Worm (Caenorhabditis elegans): ENCODE data around the gene F59F3.6.

Gene F59F3.6

DNA sequence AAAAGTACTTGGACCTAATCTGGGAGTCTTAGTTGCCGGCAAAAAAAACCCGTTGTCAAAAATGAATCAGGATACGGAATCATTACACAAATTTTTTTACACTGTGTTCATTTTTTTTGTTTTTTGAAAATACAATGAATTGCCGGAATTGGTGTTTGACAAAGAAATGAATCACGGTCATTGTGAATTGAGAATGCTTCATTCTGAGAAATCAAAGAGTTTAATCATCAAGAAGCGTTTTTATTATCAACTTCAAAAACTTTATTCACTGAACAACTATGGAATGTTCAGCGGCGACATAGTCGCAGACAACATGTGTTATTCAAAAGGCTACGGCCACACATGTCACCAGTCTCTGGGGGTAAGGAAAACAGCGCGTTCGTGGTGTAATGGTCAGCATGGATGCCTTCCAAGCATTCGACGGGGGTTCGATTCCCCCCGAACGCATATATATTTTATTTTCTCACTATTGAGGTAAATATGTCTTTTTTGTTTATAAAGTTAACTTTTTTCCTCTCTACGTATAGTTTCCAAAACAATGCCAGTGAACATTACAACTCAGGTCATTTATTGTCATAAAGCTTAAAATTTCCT is 35.5 kb downstream of the F59F3.6 start, which contains the start of gene nas-10 (continued):
- TF ChIP-seq hlh-30 (tag; optimal IDR thresholded peaks at IDR 0.05; ENCODE audit: insufficient read depth) (peak; percentile 44), sdz-12 (GFP tag; optimal IDR thresholded peaks at IDR 0.05) (peak; percentile 64), nhr-48 (tag; optimal IDR thresholded peaks at IDR 0.05) (peak; percentile 70), lir-3 (tag; optimal IDR thresholded peaks at IDR 0.05) (peak; percentile 35), daf-8 (GFP tag; IDR thresholded peaks at IDR 0.05) (0 out of 2 replicates have a peak, but pooled peaks have one; percentile 18), duxl-1 (tag; optimal IDR thresholded peaks at IDR 0.05; ENCODE audit: poor library complexity) (peak; percentile 74), mep-1 (tag; optimal IDR thresholded peaks at IDR 0.05) (no peak), lin-13 (GFP tag; optimal IDR thresholded peaks at IDR 0.05) (peak; percentile 49), ZK337.2 (GFP tag; IDR thresholded peaks at IDR 0.05) (peak; percentile 68), cey-2 (tag; optimal IDR thresholded peaks at IDR 0.05; ENCODE audit: borderline replicate concordance, insufficient read depth) (no peak), mxl-2 (GFP tag; conservative IDR thresholded peaks at IDR 0.05) (0 out of 2 replicates have a peak, but pooled peaks have one; percentile 13), F44E2.7 (GFP tag; IDR thresholded peaks at IDR 0.05) (peak; percentile 81; the same call in 1 of the 2 replicates), D1046.2 (GFP tag; IDR thresholded peaks at IDR 0.05) (no peak), F37D6.2 (tag; optimal IDR thresholded peaks at IDR 0.05) (peak; percentile 62), unc-62 (GFP tag; optimal IDR thresholded peaks at IDR 0.05 in 1 of 2) (peak in 1 of 2 experiments; percentile 21), unc-62 (tag; optimal IDR thresholded peaks at IDR 0.05) (no peak), egl-43 (GFP tag; IDR thresholded peaks at IDR 0.05) (no peak), rbr-2 (tag; optimal IDR thresholded peaks at IDR 0.05) (peak; percentile 58), unc-39 (tag; optimal IDR thresholded peaks at IDR 0.05) (no peak), daf-12 (tag; optimal IDR thresholded peaks at IDR 0.05) (no peak), fos-1 (tag; optimal IDR thresholded peaks at IDR 0.05) (no peak), arid-1 (GFP tag; conservative IDR thresholded peaks at IDR 0.05) (peak; percentile 91), nhr-77 (tag; optimal IDR thresholded peaks at IDR 0.05) (peak; percentile 53), zag-1 (tag; optimal IDR thresholded peaks at IDR 0.05) (no peak), F26F4.8 (GFP tag; conservative IDR thresholded peaks at IDR 0.05) (peak; percentile 82), Y48G9A.11 (GFP tag; IDR thresholded peaks at IDR 0.05) (peak; percentile 69; the same call in 1 of the 2 replicates), madf-5 (GFP tag; IDR thresholded peaks at IDR 0.05) (peak; percentile 34 to 87; a peak in 2 of 4 replicates), Y5F2A.4 (GFP tag; optimal IDR thresholded peaks at IDR 0.05) (peak; percentile 63), snpc-4 (tag; optimal IDR thresholded peaks at IDR 0.05) (no peak), lin-29 (GFP tag; IDR thresholded peaks at IDR 0.05) (0 out of 2 replicates have a peak, but pooled peaks have one; percentile 47), lin-39 (tag; optimal IDR thresholded peaks at IDR 0.05) (no peak), tra-1 (GFP tag; IDR thresholded peaks at IDR 0.05) (peak; percentile 90), ceh-62 (tag; optimal IDR thresholded peaks at IDR 0.05) (no peak), skn-1 (tag; optimal IDR thresholded peaks at IDR 0.05) (no peak), mdl-1 (tag; optimal IDR thresholded peaks at IDR 0.05) (peak in 1 of 2 experiments; percentile 57), spr-1 (tag; optimal IDR thresholded peaks at IDR 0.05) (peak; percentile 71), gei-8 (GFP tag; optimal IDR thresholded peaks at IDR 0.05) (peak; percentile 21), pqm-1 (tag; optimal IDR thresholded peaks at IDR 0.05) (no peak), jun-1 (tag; optimal IDR thresholded peaks at IDR 0.05) (no peak), mes-2 (tag; optimal IDR thresholded peaks at IDR 0.05; ENCODE audit: poor library complexity, severe bottlenecking) (peak; percentile 79), unc-130 (GFP tag; optimal IDR thresholded peaks at IDR 0.05) (peak; percentile 23), zfp-2 (tag; optimal IDR thresholded peaks at IDR 0.05) (peak; percentile 3), nhr-102 (tag; optimal IDR thresholded peaks at IDR 0.05) (no peak), php-3 (GFP tag; IDR thresholded peaks at IDR 0.05) (peak; percentile 70), nhr-11 (tag; optimal IDR thresholded peaks at IDR 0.05) (no peak), zip-2 (tag; optimal IDR thresholded peaks at IDR 0.05) (peak; percentile 40), ama-1 (optimal IDR thresholded peaks at IDR 0.05) (no peak), R02D3.7 (tag; optimal IDR thresholded peaks at IDR 0.05) (no peak), tag-97 (GFP tag; IDR thresholded peaks at IDR 0.05) (no peak), Y105C5A.15 (GFP tag; IDR thresholded peaks at IDR 0.05) (peak; percentile 74; the same call in 1 of the 2 replicates), lin-38 (GFP tag; IDR thresholded peaks at IDR 0.05) (no peak)

All from whole organism, L4 larva.